Worm (Caenorhabditis elegans) whole organism, midembryonic: ENCODE measurements around the gene mtch-1.

Experiments used
- T22C8.4 ChIP-seq: fragments of 200-800 bp; sonication (Bioruptor generic); IDR thresholded peaks from 2 replicates; pipeline ENCODE4 v1.3.6; 2022; ENCODE audit warnings: missing genetic modification characterization, missing compliant biosample characterization
- cog-1 ChIP-seq: sonication (generic microtip); optimal IDR thresholded peaks from 2 replicates; lab custom pipeline; 2016; ENCODE audit warnings: missing genetic modification characterization, missing compliant biosample characterization
- med-1 ChIP-seq: sonication (generic microtip); optimal IDR thresholded peaks from 2 replicates; lab custom pipeline; 2017; ENCODE audit warnings: missing genetic modification characterization, mild to moderate bottlenecking, missing compliant biosample characterization, antibody characterized with exemption, missing genetic modification reagents; ENCODE audit not compliant: insufficient read depth
- tab-1 ChIP-seq: fragments of 200-800 bp; sonication (Bioruptor generic); IDR thresholded peaks from 2 replicates; pipeline ENCODE4 v1.3.6; 2022; ENCODE audit warnings: missing genetic modification characterization, missing compliant biosample characterization
- ztf-23 ChIP-seq: fragments of 200-800 bp; sonication (Bioruptor generic); IDR thresholded peaks from 2 replicates; pipeline ENCODE4 v1.3.6; 2022; ENCODE audit warnings: missing genetic modification reagents, missing genetic modification characterization, missing compliant biosample characterization
- ztf-29 ChIP-seq: fragments of 200-800 bp; sonication (Bioruptor generic); IDR thresholded peaks from 2 replicates; pipeline ENCODE4 v1.3.6; 2022; ENCODE audit warnings: missing genetic modification reagents, missing genetic modification characterization, missing compliant biosample characterization

DNA sequence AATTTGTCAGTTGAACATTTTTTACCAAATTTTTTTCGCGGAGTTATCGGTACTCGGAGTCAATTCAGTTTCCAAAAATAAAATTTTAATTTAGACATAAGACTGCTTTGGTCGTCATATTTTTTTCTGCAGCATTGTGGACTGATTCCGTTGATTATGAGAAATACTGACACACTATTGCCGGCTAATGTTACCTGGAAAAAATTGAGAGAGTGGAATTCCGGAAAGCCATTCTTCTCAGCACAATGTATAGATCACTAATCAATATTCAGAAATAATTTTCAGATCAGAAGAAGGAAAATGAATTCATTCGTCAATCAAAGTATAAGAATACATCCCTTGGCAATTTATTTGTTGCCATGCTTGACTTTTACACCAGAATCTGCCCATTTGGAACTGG, 5.1 kb upstream of the mtch-1 start, which contains the start of gene C07D10.6:
- TF ChIP-seq cog-1 (tag; lab: Kevin White, UChicago) (no peak), med-1 (no peak), ztf-23 (GFP tag; lab: Robert Waterston, UW) (no peak), tab-1 (GFP tag; lab: Robert Waterston, UW) (no peak), ztf-29 (GFP tag; lab: Robert Waterston, UW) (no peak), T22C8.4 (GFP tag; lab: Robert Waterston, UW) (no peak)
